Fruit fly (Drosophila melanogaster) whole organism, embryonic: ENCODE data around the gene CG7702.

Experiments used
- Bdp1 ChIP-seq: fragments of 200-800 bp; sonication (Bioruptor generic); optimal IDR thresholded peaks from 3 replicates; lab custom pipeline; 2016; ENCODE audit warnings: missing biosample characterization, missing genetic modification characterization
- Bgb ChIP-seq: fragments of 200-800 bp; sonication (Bioruptor generic); IDR thresholded peaks from 2 replicates; pipeline ENCODE4 v1.3.6; 2022; ENCODE audit warnings: missing biosample characterization, missing genetic modification characterization; ENCODE audit not compliant: partially characterized antibody
- CG10147 ChIP-seq: fragments of 200-800 bp; sonication (Bioruptor generic); optimal IDR thresholded peaks from 2 replicates; lab custom pipeline; 2019; ENCODE audit warnings: missing biosample characterization, mild to moderate bottlenecking, missing genetic modification characterization, moderate library complexity
- CG10321 ChIP-seq: fragments of 200-800 bp; sonication (Bioruptor generic); IDR thresholded peaks from 2 replicates; pipeline ENCODE4 v1.3.6; 2022; ENCODE audit warnings: missing biosample characterization, missing genetic modification characterization
- CG10565 ChIP-seq: fragments of 200-800 bp; sonication (Bioruptor generic); optimal IDR thresholded peaks from 3 replicates; lab custom pipeline; 2016; ENCODE audit warnings: missing biosample characterization, mild to moderate bottlenecking, missing genetic modification characterization
- CG11723 ChIP-seq: fragments of 200-800 bp; sonication (Bioruptor generic); optimal IDR thresholded peaks from 2 replicates; lab custom pipeline; 2017; ENCODE audit warnings: missing biosample characterization, mild to moderate bottlenecking, missing genetic modification characterization
- CG12659 ChIP-seq: fragments of 200-800 bp; sonication (Bioruptor generic); optimal IDR thresholded peaks from 3 replicates; lab custom pipeline; 2017; ENCODE audit warnings: mild to moderate bottlenecking, missing biosample characterization, missing genetic modification reagents, missing genetic modification characterization
- CG1529 ChIP-seq: fragments of 200-800 bp; sonication (Bioruptor generic); optimal IDR thresholded peaks from 3 replicates; lab custom pipeline; 2018; ENCODE audit warnings: missing biosample characterization, missing genetic modification characterization
- CG15696 ChIP-seq: fragments of 200-800 bp; sonication (Bioruptor generic); optimal IDR thresholded peaks from 2 replicates; lab custom pipeline; 2019; ENCODE audit warnings: missing biosample characterization, mild to moderate bottlenecking, missing genetic modification characterization, moderate library complexity
- CG17385 ChIP-seq: fragments of 200-800 bp; sonication (Bioruptor generic); optimal IDR thresholded peaks from 3 replicates; lab custom pipeline; 2018; ENCODE audit warnings: missing biosample characterization, mild to moderate bottlenecking, missing genetic modification characterization
- CG17802 ChIP-seq: fragments of 200-800 bp; sonication (Bioruptor generic); optimal IDR thresholded peaks from 2 replicates; lab custom pipeline; 2018; ENCODE audit warnings: missing biosample characterization, mild to moderate bottlenecking, missing genetic modification characterization, moderate library complexity
- CG18599 ChIP-seq: fragments of 200-800 bp; sonication (Bioruptor generic); optimal IDR thresholded peaks from 3 replicates; lab custom pipeline; 2017; ENCODE audit warnings: missing biosample characterization, missing genetic modification characterization, mild to moderate bottlenecking, moderate library complexity, missing genetic modification reagents
- CG2129 ChIP-seq: fragments of 200-800 bp; sonication (Bioruptor generic); IDR thresholded peaks from 2 replicates; pipeline ENCODE4 v1.3.6; 2022; ENCODE audit warnings: missing biosample characterization, missing genetic modification characterization; ENCODE audit not compliant: partially characterized antibody
- CG3065 ChIP-seq: fragments of 200-800 bp; sonication (Bioruptor generic); optimal IDR thresholded peaks from 2 replicates; lab custom pipeline; 2016; ENCODE audit warnings: missing biosample characterization, missing genetic modification characterization
- CG3726 ChIP-seq: fragments of 200-800 bp; sonication (Bioruptor generic); IDR thresholded peaks from 3 replicates; pipeline ENCODE4, ENCODE4 v1.3.6; 2022; ENCODE audit warnings: missing biosample characterization, missing genetic modification characterization
- CG4282 ChIP-seq: fragments of 200-800 bp; sonication (Bioruptor generic); optimal IDR thresholded peaks from 2 replicates; lab custom pipeline; 2016; ENCODE audit warnings: missing biosample characterization, missing genetic modification characterization
- CG4404 ChIP-seq: fragments of 200-800 bp; sonication (Bioruptor generic); IDR thresholded peaks from 2 replicates; pipeline ENCODE4 v1.3.6; 2022; ENCODE audit warnings: missing biosample characterization, missing genetic modification characterization
- CG5180 ChIP-seq: fragments of 200-800 bp; sonication (Bioruptor generic); optimal IDR thresholded peaks from 3 replicates; lab custom pipeline; 2017; ENCODE audit warnings: missing biosample characterization, missing genetic modification characterization, mild to moderate bottlenecking, moderate library complexity, missing genetic modification reagents
- CG6175 ChIP-seq: fragments of 200-800 bp; sonication (Bioruptor generic); IDR thresholded peaks from 3 replicates; pipeline ENCODE4 v1.3.6; 2022; ENCODE audit warnings: missing biosample characterization, missing genetic modification characterization
- CG7786 ChIP-seq: fragments of 200-800 bp; sonication (Bioruptor generic); optimal IDR thresholded peaks from 2 replicates; lab custom pipeline; 2016; ENCODE audit warnings: missing biosample characterization, missing genetic modification characterization
- CG7963 ChIP-seq: fragments of 200-800 bp; sonication (Bioruptor generic); IDR thresholded peaks from 3 replicates; pipeline ENCODE4 v1.3.6; 2022; ENCODE audit warnings: missing biosample characterization, missing genetic modification characterization; ENCODE audit not compliant: partially characterized antibody
- Dp ChIP-seq: fragments of 200-800 bp; sonication (Bioruptor generic); optimal IDR thresholded peaks from 2 replicates; lab custom pipeline; 2018; ENCODE audit warnings: missing biosample characterization, mild to moderate bottlenecking, missing genetic modification characterization, moderate library complexity
- E2f1 ChIP-seq: fragments of 200-800 bp; sonication (Bioruptor generic); IDR thresholded peaks from 2 replicates; pipeline ENCODE4 v1.3.6; 2022; ENCODE audit warnings: missing biosample characterization, missing genetic modification characterization
- Eip74EF ChIP-seq, 2 experiments: fragments of 200-800 bp in 1 of 2; fragments of >200 bp in 1 of 2; sonication (Bioruptor generic) in 1 of 2; optimal IDR thresholded peaks; 2 replicates each; lab custom pipeline; 2017 to 2019; ENCODE audit warnings: missing biosample characterization in 2 of 2, missing genetic modification characterization in 2 of 2, mild to moderate bottlenecking in 1 of 2, moderate library complexity in 1 of 2
- Fer1 ChIP-seq: fragments of 200-800 bp; sonication (Bioruptor generic); optimal IDR thresholded peaks from 2 replicates; lab custom pipeline; 2017; ENCODE audit warnings: missing biosample characterization, mild to moderate bottlenecking, missing genetic modification characterization
- GATAe ChIP-seq: fragments of 200-800 bp; sonication (Bioruptor generic); conservative IDR thresholded peaks from 2 replicates; pipeline ENCODE4 v1.3.6; 2022; ENCODE audit warnings: missing biosample characterization, missing genetic modification characterization
- Hr39 ChIP-seq: fragments of >200 bp; optimal IDR thresholded peaks from 2 replicates; lab custom pipeline; 2017
- Hr78 ChIP-seq, 2 experiments: fragments of 200-800 bp in 1 of 2; fragments of >200 bp in 1 of 2; sonication (Bioruptor generic) in 1 of 2; optimal IDR thresholded peaks; 2 replicates each; lab custom pipeline; 2017 to 2019; ENCODE audit warnings: missing biosample characterization in 2 of 2, missing genetic modification characterization in 2 of 2, mild to moderate bottlenecking in 1 of 2, moderate library complexity in 1 of 2
- Scr ChIP-seq: fragments of 200-800 bp; sonication (Bioruptor generic); IDR thresholded peaks from 2 replicates; pipeline ENCODE4 v1.3.6; 2022; ENCODE audit warnings: missing biosample characterization, missing genetic modification characterization; ENCODE audit not compliant: partially characterized antibody
- Sry-β ChIP-seq: fragments of 200-800 bp; sonication (Bioruptor generic); optimal IDR thresholded peaks from 2 replicates; lab custom pipeline; 2018; ENCODE audit warnings: missing biosample characterization, mild to moderate bottlenecking, missing genetic modification characterization, moderate library complexity
- Usf ChIP-seq: fragments of 200-800 bp; sonication (Bioruptor generic); optimal IDR thresholded peaks from 2 replicates; lab custom pipeline; 2017; ENCODE audit warnings: missing genotype, missing biosample characterization, missing genetic modification characterization
- chm ChIP-seq: fragments of 200-800 bp; sonication (Bioruptor generic); IDR thresholded peaks from 2 replicates; pipeline ENCODE4 v1.3.6; 2022; ENCODE audit warnings: missing biosample characterization, missing genetic modification characterization
- crc ChIP-seq: fragments of 200-800 bp; sonication (Bioruptor generic); optimal IDR thresholded peaks from 2 replicates; lab custom pipeline; 2016; ENCODE audit warnings: missing biosample characterization, missing genetic modification characterization
- dan ChIP-seq: fragments of 200-800 bp; sonication (Bioruptor generic); IDR thresholded peaks from 2 replicates; pipeline ENCODE4 v1.3.6; 2022; ENCODE audit warnings: missing biosample characterization, missing genetic modification characterization
- danr ChIP-seq: fragments of 200-800 bp; sonication (Bioruptor generic); IDR thresholded peaks from 2 replicates; pipeline ENCODE4 v1.3.6; 2022; ENCODE audit warnings: missing biosample characterization, missing genetic modification characterization
- dimm ChIP-seq: fragments of 200-800 bp; sonication (Bioruptor generic); IDR thresholded peaks from 2 replicates; pipeline ENCODE4 v1.3.6; 2022; ENCODE audit warnings: missing biosample characterization, missing genetic modification characterization
- dmrt99B ChIP-seq: fragments of 200-800 bp; sonication (Bioruptor generic); optimal IDR thresholded peaks from 2 replicates; lab custom pipeline; 2018; ENCODE audit warnings: missing biosample characterization, mild to moderate bottlenecking, missing genetic modification characterization, moderate library complexity
- h ChIP-seq: fragments of >200 bp; optimal IDR thresholded peaks from 2 replicates; lab custom pipeline; 2017
- her ChIP-seq: fragments of 200-800 bp; sonication (Bioruptor generic); optimal IDR thresholded peaks from 2 replicates; lab custom pipeline; 2016; ENCODE audit warnings: missing biosample characterization, missing genetic modification characterization
- lmd ChIP-seq: fragments of 200-800 bp; sonication (Bioruptor generic); IDR thresholded peaks from 2 replicates; pipeline ENCODE4 v1.3.6; 2022; ENCODE audit warnings: missing biosample characterization, missing genetic modification characterization
- lov ChIP-seq, 2 experiments: fragments of 200-800 bp in 1 of 2; fragments of >200 bp in 1 of 2; sonication (Bioruptor generic) in 1 of 2; IDR thresholded peaks in 1 of 2; optimal IDR thresholded peaks in 1 of 2; 2 replicates in 1 of 2; 3 replicates in 1 of 2; pipeline versions ENCODE4 v1.3.6 to Lab custom; 2017 to 2022; ENCODE audit warnings: missing biosample characterization in 1 of 2, missing genetic modification characterization in 1 of 2
- luna ChIP-seq: fragments of 200-800 bp; sonication (Bioruptor generic); optimal IDR thresholded peaks from 2 replicates; lab custom pipeline; 2016; ENCODE audit warnings: missing biosample characterization, missing genetic modification characterization
- maf-S ChIP-seq: fragments of 200-800 bp; sonication (Bioruptor generic); optimal IDR thresholded peaks from 2 replicates; lab custom pipeline; 2016; ENCODE audit warnings: missing biosample characterization, missing genetic modification characterization
- mam ChIP-seq: fragments of 200-800 bp; sonication (Bioruptor generic); optimal IDR thresholded peaks from 3 replicates; lab custom pipeline; 2016; ENCODE audit warnings: missing biosample characterization, missing genetic modification characterization
- otp ChIP-seq: fragments of 200-800 bp; sonication (Bioruptor generic); IDR thresholded peaks from 3 replicates; pipeline ENCODE4, ENCODE4 v1.3.6; 2022; ENCODE audit warnings: missing biosample characterization, missing genetic modification characterization
- row ChIP-seq: fragments of 200-800 bp; sonication (Bioruptor generic); IDR thresholded peaks from 3 replicates; pipeline ENCODE4 v1.3.6; 2022; ENCODE audit warnings: missing biosample characterization, missing genetic modification characterization
- seq ChIP-seq: fragments of 200-800 bp; sonication (Bioruptor generic); IDR thresholded peaks from 2 replicates; pipeline ENCODE4 v1.3.6; 2022; ENCODE audit warnings: missing biosample characterization, missing genetic modification characterization
- unpg ChIP-seq: fragments of 200-800 bp; sonication (Bioruptor generic); optimal IDR thresholded peaks from 3 replicates; lab custom pipeline; 2018; ENCODE audit warnings: missing biosample characterization, mild to moderate bottlenecking, missing genetic modification characterization, moderate library complexity
- vvl ChIP-seq: fragments of 200-800 bp; sonication (Bioruptor generic); IDR thresholded peaks from 2 replicates; pipeline ENCODE4 v1.3.6; 2022; ENCODE audit warnings: missing biosample characterization, missing genetic modification characterization

CG7702 gene

dm6 chr3R:18719767-18720341, 50.7 kb downstream of the CG7702 start (continued):
- peak; percentile 71 for TF ChIP-seq CG1529 (GFP tag; lab: Kevin White, UChicago)
- TF ChIP-seq lmd (GFP tag; lab: Robert Waterston, UW) = peak; percentile 84
- TF ChIP-seq CG7963 (GFP tag; lab: Robert Waterston, UW) = no peak
- peak; percentile 85 for TF ChIP-seq CG12659 (GFP tag; lab: Kevin White, UChicago)
- no peak for TF ChIP-seq CG3065
- peak; percentile 80 for TF ChIP-seq her (GFP tag; lab: Kevin White, UChicago)
- TF ChIP-seq Dp (GFP tag; lab: Kevin White, UChicago) = no peak
- peak in 1 of 2 experiments; percentile 79 for TF ChIP-seq Eip74EF (GFP tag; optimal IDR thresholded peaks at IDR 0.05; lab: Kevin White, UChicago)
- TF ChIP-seq chm (GFP tag; lab: Robert Waterston, UW) = peak; percentile 71
- no peak for TF ChIP-seq CG10565 (GFP tag; lab: Kevin White, UChicago)
- TF ChIP-seq CG3726 (GFP tag; lab: Robert Waterston, UW) = 0 out of 3 replicates have a peak, but pooled peaks have one; percentile 57
- TF ChIP-seq dimm (GFP tag; lab: Robert Waterston, UW) = peak; percentile 65
- peak; percentile 89 for TF ChIP-seq seq (GFP tag; lab: Robert Waterston, UW)
- TF ChIP-seq CG6175 (GFP tag; lab: Robert Waterston, UW) = 0 out of 3 replicates have a peak, but pooled peaks have one; percentile 37
- TF ChIP-seq maf-S (GFP tag; lab: Kevin White, UChicago) = peak; percentile 76
- TF ChIP-seq h (lab: Kevin White, UChicago) = no peak
- TF ChIP-seq dan (GFP tag; lab: Robert Waterston, UW) = peak; percentile 80
- peak; percentile 91 for TF ChIP-seq CG10147
- TF ChIP-seq CG17802 (tag; lab: Kevin White, UChicago) = peak; percentile 55
- peak; percentile 81 for TF ChIP-seq CG7786 (GFP tag; lab: Kevin White, UChicago)
- peak; percentile 72 for TF ChIP-seq E2f1
- TF ChIP-seq CG18599 (GFP tag; lab: Kevin White, UChicago) = peak; percentile 97
- peak; percentile 74 for TF ChIP-seq crc (GFP tag; lab: Kevin White, UChicago)
- TF ChIP-seq unpg (GFP tag; lab: Kevin White, UChicago) = peak; percentile 87
- peak; percentile 65 for TF ChIP-seq Bdp1 (GFP tag; lab: Kevin White, UChicago)
- peak; percentile 38; the same call in 1 of the 2 replicates for TF ChIP-seq GATAe
- peak; percentile 29 for TF ChIP-seq Usf (GFP tag; lab: Kevin White, UChicago)
- TF ChIP-seq luna = peak; percentile 65
- TF ChIP-seq Sry-β (GFP tag; lab: Kevin White, UChicago) = no peak
- TF ChIP-seq vvl (GFP tag; lab: Robert Waterston, UW) = peak; percentile 89
- peak; percentile 74 for TF ChIP-seq CG11723
- TF ChIP-seq CG4404 (GFP tag; lab: Robert Waterston, UW) = peak; percentile 62
- peak; percentile 92 for TF ChIP-seq dmrt99B (tag; lab: Kevin White, UChicago)
- TF ChIP-seq CG17385 (GFP tag; lab: Kevin White, UChicago) = peak; percentile 86
- peak; percentile 56 for TF ChIP-seq CG10321 (GFP tag; lab: Robert Waterston, UW)
- no peak for TF ChIP-seq Bgb (GFP tag; lab: Robert Waterston, UW)
- TF ChIP-seq Hr78 (GFP tag; optimal IDR thresholded peaks at IDR 0.05; lab: Kevin White, UChicago) = no peak
- TF ChIP-seq CG4282 = peak; percentile 6
- TF ChIP-seq row (GFP tag; lab: Robert Waterston, UW) = peak; percentile 92
- TF ChIP-seq CG15696 (tag; lab: Kevin White, UChicago) = peak; percentile 59
- peak; percentile 95 for TF ChIP-seq Fer1
- no peak for TF ChIP-seq lov (optimal IDR thresholded peaks at IDR 0.05; lab: Kevin White, UChicago)
- TF ChIP-seq lov (GFP tag; IDR thresholded peaks at IDR 0.05; lab: Robert Waterston, UW) = 0 out of 3 replicates have a peak, but pooled peaks have one; percentile 12
- no peak for TF ChIP-seq Hr39 (lab: Kevin White, UChicago)
- TF ChIP-seq mam (GFP tag; lab: Kevin White, UChicago) = peak; percentile 88
- no peak for TF ChIP-seq Scr (GFP tag; lab: Robert Waterston, UW)
- peak; percentile 87 for TF ChIP-seq CG5180 (GFP tag; lab: Kevin White, UChicago)
- no peak for TF ChIP-seq CG2129 (GFP tag; lab: Robert Waterston, UW)
- TF ChIP-seq otp (GFP tag; lab: Robert Waterston, UW) = peak; percentile 63; the same call in 1 of the 3 replicates
- TF ChIP-seq danr (GFP tag; lab: Robert Waterston, UW) = peak; percentile 61; the same call in 1 of the 2 replicates
